Worm (Caenorhabditis elegans) whole organism, L2 larva: ENCODE results near the gene nhr-71.

Source experiments
- C34F6.9 ChIP-seq: fragments of 150-350 bp; optimal IDR thresholded peaks from 2 replicates; lab custom pipeline; 2014; ENCODE audit warnings: missing biosample characterization, missing genetic modification characterization
- F13H6.1 ChIP-seq: sonication (generic microtip); optimal IDR thresholded peaks from 2 replicates; lab custom pipeline; 2016; ENCODE audit warnings: missing genetic modification characterization, missing compliant biosample characterization
- R02D3.7 ChIP-seq: fragments of 150-350 bp; optimal IDR thresholded peaks from 2 replicates; lab custom pipeline; 2014; ENCODE audit warnings: missing biosample characterization, missing genetic modification characterization
- Y55F3AM.14 ChIP-seq: fragments of 200-800 bp; sonication (Bioruptor generic); optimal IDR thresholded peaks from 2 replicates; lab custom pipeline; 2018; ENCODE audit warnings: mild to moderate bottlenecking, missing genetic modification characterization, missing compliant biosample characterization
- ZK546.5 ChIP-seq: sonication (generic microtip); optimal IDR thresholded peaks from 2 replicates; lab custom pipeline; 2017; ENCODE audit warnings: missing biosample characterization, missing genetic modification characterization
- alr-1 ChIP-seq: fragments of 150-350 bp; optimal IDR thresholded peaks from 2 replicates; lab custom pipeline; 2014; ENCODE audit warnings: missing biosample characterization, missing genetic modification characterization
- aly-2 ChIP-seq: fragments of 150-350 bp; optimal IDR thresholded peaks from 2 replicates; lab custom pipeline; 2014; ENCODE audit warnings: missing biosample characterization, missing genetic modification characterization
- ama-1 ChIP-seq: fragments of 150-350 bp; optimal IDR thresholded peaks from 2 replicates; lab custom pipeline; 2018; ENCODE audit warnings: inconsistent platforms
- blmp-1 ChIP-seq: sonication (generic microtip); optimal IDR thresholded peaks from 2 replicates; lab custom pipeline; 2017; ENCODE audit warnings: missing genetic modification characterization, mild to moderate bottlenecking, missing compliant biosample characterization, antibody characterized with exemption, moderate library complexity; ENCODE audit not compliant: insufficient read depth
- ceh-16 ChIP-seq: fragments of 150-350 bp; optimal IDR thresholded peaks from 2 replicates; lab custom pipeline; 2014; ENCODE audit warnings: missing biosample characterization, missing genetic modification characterization
- ceh-82 ChIP-seq: fragments of 150-350 bp; optimal IDR thresholded peaks from 2 replicates; lab custom pipeline; 2014; ENCODE audit warnings: missing biosample characterization, missing genetic modification characterization
- crh-2 ChIP-seq: sonication (generic microtip); optimal IDR thresholded peaks from 2 replicates; lab custom pipeline; 2017; ENCODE audit warnings: missing biosample characterization, missing genetic modification characterization
- dmd-4 ChIP-seq: sonication (generic microtip); optimal IDR thresholded peaks from 2 replicates; lab custom pipeline; 2017; ENCODE audit warnings: missing biosample characterization, missing genetic modification characterization
- egl-27 ChIP-seq: sonication (generic microtip); optimal IDR thresholded peaks from 3 replicates; lab custom pipeline; 2017; ENCODE audit warnings: missing biosample characterization, missing genetic modification reagents, missing genetic modification characterization
- elt-1 ChIP-seq: fragments of 150-350 bp; optimal IDR thresholded peaks from 2 replicates; lab custom pipeline; 2014; ENCODE audit warnings: missing biosample characterization, missing genetic modification characterization
- elt-3 ChIP-seq: sonication (generic microtip); optimal IDR thresholded peaks from 2 replicates; lab custom pipeline; 2017; ENCODE audit warnings: missing biosample characterization, missing genetic modification characterization
- fos-1 ChIP-seq: fragments of 150-350 bp; optimal IDR thresholded peaks from 2 replicates; lab custom pipeline; 2014; ENCODE audit warnings: missing biosample characterization, missing genetic modification characterization
- gmeb-1 ChIP-seq: fragments of 150-350 bp; optimal IDR thresholded peaks from 2 replicates; lab custom pipeline; 2014; ENCODE audit warnings: missing biosample characterization, missing genetic modification characterization
- lin-11 ChIP-seq: fragments of 150-350 bp; sonication (generic microtip); optimal IDR thresholded peaks from 2 replicates; lab custom pipeline; 2014; ENCODE audit warnings: missing biosample characterization, missing genetic modification characterization, inconsistent platforms, mixed read lengths
- lin-13 ChIP-seq: fragments of 150-350 bp; optimal IDR thresholded peaks from 2 replicates; lab custom pipeline; 2014; ENCODE audit warnings: missing biosample characterization, missing genetic modification reagents, missing genetic modification characterization
- lin-39 ChIP-seq: fragments of 150-350 bp; optimal IDR thresholded peaks from 2 replicates; lab custom pipeline; 2014; ENCODE audit warnings: missing biosample characterization, missing genetic modification reagents, missing genetic modification characterization
- lsy-2 ChIP-seq, 2 experiments: fragments of 150-350 bp in 1 of 2; sonication (generic microtip) in 1 of 2; optimal IDR thresholded peaks; 2 replicates each; lab custom pipeline; 2014 to 2017; ENCODE audit warnings: missing biosample characterization in 2 of 2, missing genetic modification characterization in 2 of 2
- mab-5 ChIP-seq: fragments of 150-350 bp; optimal IDR thresholded peaks from 2 replicates; lab custom pipeline; 2014; ENCODE audit warnings: missing biosample characterization, missing genetic modification characterization
- mbf-1 ChIP-seq: sonication (generic microtip); optimal IDR thresholded peaks from 2 replicates; lab custom pipeline; 2017; ENCODE audit warnings: missing biosample characterization, missing genetic modification characterization
- mdl-1 ChIP-seq, 2 experiments: fragments of 150-350 bp in 1 of 2; sonication (generic microtip) in 1 of 2; optimal IDR thresholded peaks; 2 replicates each; lab custom pipeline; 2017; ENCODE audit warnings: missing biosample characterization in 2 of 2, missing genetic modification characterization in 2 of 2
- nhr-10 ChIP-seq: sonication (generic microtip); optimal IDR thresholded peaks from 2 replicates; lab custom pipeline; 2017; ENCODE audit warnings: missing biosample characterization, missing genetic modification characterization
- nhr-11 ChIP-seq: fragments of 150-350 bp; optimal IDR thresholded peaks from 2 replicates; lab custom pipeline; 2014; ENCODE audit warnings: missing biosample characterization, missing genetic modification characterization
- nhr-12 ChIP-seq: fragments of 150-350 bp; optimal IDR thresholded peaks from 2 replicates; lab custom pipeline; 2014; ENCODE audit warnings: missing biosample characterization, missing genetic modification characterization
- nhr-129 ChIP-seq: fragments of 150-350 bp; optimal IDR thresholded peaks from 2 replicates; lab custom pipeline; 2014; ENCODE audit warnings: missing biosample characterization, missing genetic modification characterization
- nhr-21 ChIP-seq: fragments of 150-350 bp; optimal IDR thresholded peaks from 2 replicates; lab custom pipeline; 2014; ENCODE audit warnings: missing biosample characterization, missing genetic modification characterization
- nhr-23 ChIP-seq: fragments of 150-350 bp; optimal IDR thresholded peaks from 2 replicates; lab custom pipeline; 2014; ENCODE audit warnings: missing biosample characterization, missing genetic modification reagents, missing genetic modification characterization
- nhr-237 ChIP-seq: fragments of 150-350 bp; optimal IDR thresholded peaks from 2 replicates; lab custom pipeline; 2014; ENCODE audit warnings: missing biosample characterization, missing genetic modification characterization
- nhr-25 ChIP-seq: fragments of 150-350 bp; sonication (generic microtip); optimal IDR thresholded peaks from 3 replicates; lab custom pipeline; 2014; ENCODE audit warnings: missing biosample characterization, missing genetic modification characterization
- nhr-6 ChIP-seq: fragments of 150-350 bp; optimal IDR thresholded peaks from 2 replicates; lab custom pipeline; 2014; ENCODE audit warnings: missing biosample characterization, missing genetic modification characterization
- nhr-77 ChIP-seq: fragments of 150-350 bp; optimal IDR thresholded peaks from 2 replicates; lab custom pipeline; 2014; ENCODE audit warnings: missing biosample characterization, missing genetic modification characterization
- sem-4 ChIP-seq: fragments of 150-350 bp; optimal IDR thresholded peaks from 2 replicates; lab custom pipeline; 2014; ENCODE audit warnings: missing biosample characterization, missing genetic modification reagents, missing genetic modification characterization
- sma-3 ChIP-seq: sonication (generic microtip); optimal IDR thresholded peaks from 2 replicates; lab custom pipeline; 2016; ENCODE audit warnings: missing genetic modification reagents, missing genetic modification characterization, missing compliant biosample characterization
- sma-9 ChIP-seq, 2 experiments: fragments of 150-350 bp in 1 of 2; sonication (generic microtip) in 1 of 2; optimal IDR thresholded peaks; 2 replicates each; lab custom pipeline; 2014 to 2016; ENCODE audit warnings: missing genetic modification characterization in 2 of 2, mild to moderate bottlenecking in 1 of 2, missing biosample characterization in 1 of 2, missing compliant biosample characterization in 1 of 2, missing genetic modification reagents in 1 of 2, moderate library complexity in 1 of 2
- snpc-4 ChIP-seq: fragments of 150-350 bp; optimal IDR thresholded peaks from 2 replicates; lab custom pipeline; 2014; ENCODE audit warnings: missing biosample characterization, missing genetic modification characterization
- unc-39 ChIP-seq: fragments of 150-350 bp; optimal IDR thresholded peaks from 2 replicates; lab custom pipeline; 2014; ENCODE audit warnings: missing biosample characterization, missing genetic modification characterization
- unc-55 ChIP-seq: fragments of 150-350 bp; sonication (generic microtip); optimal IDR thresholded peaks from 3 replicates; lab custom pipeline; 2014; ENCODE audit warnings: missing biosample characterization, missing genetic modification reagents, missing genetic modification characterization
- unc-62 ChIP-seq: fragments of 150-350 bp; optimal IDR thresholded peaks from 2 replicates; lab custom pipeline; 2014; ENCODE audit warnings: missing biosample characterization, missing genetic modification reagents, missing genetic modification characterization
- zag-1 ChIP-seq: fragments of 150-350 bp; optimal IDR thresholded peaks from 2 replicates; lab custom pipeline; 2014; ENCODE audit warnings: missing biosample characterization, missing genetic modification characterization
- ztf-1 ChIP-seq: fragments of 200-800 bp; sonication (Bioruptor generic); conservative IDR thresholded peaks from 2 replicates; pipeline ENCODE4 v1.3.6; 2022; ENCODE audit warnings: missing genetic modification characterization, missing compliant biosample characterization
- ztf-11 ChIP-seq: sonication (generic microtip); optimal IDR thresholded peaks from 2 replicates; lab custom pipeline; 2017; ENCODE audit warnings: missing biosample characterization, missing genetic modification characterization
- ztf-4 ChIP-seq: fragments of 150-350 bp; optimal IDR thresholded peaks from 2 replicates; lab custom pipeline; 2014; ENCODE audit warnings: missing biosample characterization, missing genetic modification characterization

Gene nhr-71

ce11 chrX:13730209-13730975 is 16.7 kb upstream of the nhr-71 start (continued):
- TF ChIP-seq fos-1 (tag; lab: Kevin White, UChicago) (peak; percentile 26), nhr-77 (no peak), dmd-4 (no peak), unc-39 (tag; lab: Kevin White, UChicago) (no peak), mdl-1 (tag; optimal IDR thresholded peaks at IDR 0.05; lab: Kevin White, UChicago) (no peak), lin-11 (tag; lab: Kevin White, UChicago) (no peak), ztf-4 (tag; lab: Kevin White, UChicago) (no peak)
- TF ChIP-seq, all 48 proteins: peak for 12

ce11 chrX:13736679-13737078 is 10.4 kb upstream of the nhr-71 start:
- TF ChIP-seq nhr-10 = no peak
- peak; percentile 71 for TF ChIP-seq sma-9 (GFP tag; optimal IDR thresholded peaks at IDR 0.05; lab: Kevin White, UChicago)
- TF ChIP-seq sma-9 (tag; optimal IDR thresholded peaks at IDR 0.05; lab: Kevin White, UChicago) = no peak
- TF ChIP-seq elt-1 (tag; lab: Kevin White, UChicago) = peak; percentile 84
- peak; percentile 57 for TF ChIP-seq ceh-16
- no peak for TF ChIP-seq elt-3 (tag; lab: Kevin White, UChicago)
- TF ChIP-seq, all 48 proteins: peak for 3

ce11 chrX:13739125-13739820 is 7.8 kb upstream of the nhr-71 start:
- peak in 1 of 2 experiments; percentile 55 for TF ChIP-seq lsy-2 (tag; optimal IDR thresholded peaks at IDR 0.05; lab: Kevin White, UChicago)
- TF ChIP-seq alr-1 (tag; lab: Kevin White, UChicago) = no peak
- TF ChIP-seq blmp-1 (tag; lab: Kevin White, UChicago) = no peak
- TF ChIP-seq mbf-1 (tag; lab: Kevin White, UChicago) = no peak
- no peak for TF ChIP-seq mab-5
- TF ChIP-seq Y55F3AM.14 (GFP tag; lab: Kevin White, UChicago) = peak; percentile 83
- no peak for TF ChIP-seq dmd-4
- TF ChIP-seq crh-2 (tag; lab: Kevin White, UChicago) = no peak
- peak; percentile 47 for TF ChIP-seq sem-4
- TF ChIP-seq gmeb-1 (tag; lab: Kevin White, UChicago) = no peak
- no peak for TF ChIP-seq nhr-6 (tag; lab: Kevin White, UChicago)
- TF ChIP-seq C34F6.9 (tag; lab: Kevin White, UChicago) = peak; percentile 71
- TF ChIP-seq aly-2 (tag; lab: Kevin White, UChicago) = no peak
- TF ChIP-seq R02D3.7 = no peak
- no peak for TF ChIP-seq ztf-11
- TF ChIP-seq nhr-10 = no peak
- TF ChIP-seq nhr-12 (tag; lab: Kevin White, UChicago) = no peak
- no peak for TF ChIP-seq nhr-21
- TF ChIP-seq F13H6.1 (tag; lab: Kevin White, UChicago) = peak; percentile 40
- TF ChIP-seq nhr-25 = no peak
- no peak for TF ChIP-seq elt-3 (tag; lab: Kevin White, UChicago)
- peak; percentile 12 for TF ChIP-seq lin-13 (GFP tag; lab: Kevin White, UChicago)
- no peak for TF ChIP-seq unc-62 (GFP tag; lab: Kevin White, UChicago)
- TF ChIP-seq nhr-11 (tag; lab: Kevin White, UChicago) = no peak
- TF ChIP-seq egl-27 (tag; lab: Kevin White, UChicago) = no peak
- TF ChIP-seq mdl-1 (tag; optimal IDR thresholded peaks at IDR 0.05; lab: Kevin White, UChicago) = peak; percentile 53 to 82
- no peak for TF ChIP-seq fos-1 (tag; lab: Kevin White, UChicago)
- no peak for TF ChIP-seq snpc-4 (tag; lab: Kevin White, UChicago)
- TF ChIP-seq nhr-237 (tag; lab: Kevin White, UChicago) = no peak
- no peak for TF ChIP-seq nhr-77
- TF ChIP-seq unc-39 (tag; lab: Kevin White, UChicago) = no peak
- no peak for TF ChIP-seq ama-1 (lab: Kevin White, UChicago)
- no peak for TF ChIP-seq sma-3 (GFP tag; lab: Kevin White, UChicago)
- TF ChIP-seq ZK546.5 (tag; lab: Kevin White, UChicago) = no peak
- no peak for TF ChIP-seq ceh-16
- peak; percentile 75 for TF ChIP-seq sma-9 (GFP tag; optimal IDR thresholded peaks at IDR 0.05; lab: Kevin White, UChicago)
- no peak for TF ChIP-seq sma-9 (tag; optimal IDR thresholded peaks at IDR 0.05; lab: Kevin White, UChicago)
- TF ChIP-seq elt-1 (tag; lab: Kevin White, UChicago) = no peak
- TF ChIP-seq ztf-1 (GFP tag; lab: Robert Waterston, UW) = no peak
- TF ChIP-seq ceh-82 (tag; lab: Kevin White, UChicago) = no peak
- peak; percentile 21 for TF ChIP-seq ztf-4 (tag; lab: Kevin White, UChicago)
- TF ChIP-seq nhr-23 (tag; lab: Kevin White, UChicago) = no peak
- TF ChIP-seq zag-1 = peak; percentile 37
- no peak for TF ChIP-seq lin-39 (tag; lab: Kevin White, UChicago)
- TF ChIP-seq unc-55 = peak; percentile 27
- peak; percentile 9 for TF ChIP-seq nhr-129
